Worm (Caenorhabditis elegans) whole organism, young adult: ENCODE results near the gene C47E12.3.

Experiments
- madf-6 ChIP-seq: fragments of 200-800 bp; sonication (Bioruptor generic); IDR thresholded peaks from 2 replicates; pipeline ENCODE4 v1.3.6; 2022; ENCODE audit warnings: missing genetic modification reagents, missing genetic modification characterization, missing compliant biosample characterization
- nhr-90 ChIP-seq: sonication (generic microtip); optimal IDR thresholded peaks from 2 replicates; lab custom pipeline; 2016; ENCODE audit warnings: missing genotype, mild to moderate bottlenecking, missing genetic modification characterization, missing compliant biosample characterization
- pha-4 ChIP-seq: fragments of 150-350 bp; sonication (generic microtip); optimal IDR thresholded peaks from 2 replicates; lab custom pipeline; 2014; ENCODE audit warnings: missing biosample characterization, missing genetic modification reagents, missing genetic modification characterization
- snpc-4 ChIP-seq, 5 experiments: fragments of 150-350 bp in 1 of 5; sonication (generic microtip) in 4 of 5; optimal IDR thresholded peaks; 2 replicates each; lab custom pipeline; 2014 to 2018; ENCODE audit warnings: missing genetic modification characterization in 5 of 5, missing biosample characterization in 3 of 5, antibody characterized with exemption in 2 of 5, mild to moderate bottlenecking in 2 of 5, missing compliant biosample characterization in 2 of 5, missing genotype in 2 of 5, moderate library complexity in 2 of 5, missing genetic modification reagents in 1 of 5
- unc-62 ChIP-seq: fragments of 150-350 bp; optimal IDR thresholded peaks from 2 replicates; lab custom pipeline; 2014; ENCODE audit warnings: missing biosample characterization, missing genetic modification reagents, missing genetic modification characterization

DNA sequence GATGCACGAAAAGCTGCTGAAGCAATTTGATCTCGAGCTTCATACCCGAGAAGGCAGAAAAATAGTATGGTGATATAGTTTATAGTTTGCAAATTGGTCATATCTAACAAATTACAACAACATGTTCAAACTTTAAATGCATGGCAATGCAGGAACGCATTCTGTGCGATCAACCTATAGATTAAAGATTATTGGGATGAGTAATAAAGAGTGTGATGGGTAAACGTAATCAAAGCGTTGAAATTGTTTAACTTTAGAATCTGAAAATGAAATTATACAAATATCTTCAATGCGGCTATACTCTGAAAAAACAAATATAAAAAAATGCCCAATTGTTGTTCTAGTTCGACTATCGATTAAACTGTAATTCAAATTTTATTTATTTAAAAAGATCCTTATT, 25.4 kb downstream of the C47E12.3 start, which contains the start of gene C47E12.14:
- TF ChIP-seq nhr-90 (no peak), pha-4 (tag; lab: Kevin White, UChicago) (no peak), madf-6 (GFP tag; lab: Robert Waterston, UW) (no peak), unc-62 (GFP tag; lab: Kevin White, UChicago) (no peak), snpc-4 (GFP tag; optimal IDR thresholded peaks at IDR 0.05; lab: Kevin White, UChicago) (no peak), snpc-4 (tag; optimal IDR thresholded peaks at IDR 0.05; lab: Kevin White, UChicago) (no peak)
